Fruit fly (Drosophila melanogaster): ENCODE data around the gene dpy.
A peak's percentile ranks its signal among the peaks of the same experiment; 100 is the strongest.

The dpy gene

dm6 chr2L:4588797-4589196 lies 25.3 kb downstream of the dpy start:
- TF ChIP-seq noc (tag; optimal IDR thresholded peaks at IDR 0.05), result no peak

- peak; percentile 40 for TF ChIP-seq noc (tag; optimal IDR thresholded peaks at IDR 0.05)
Observed at dm6 chr2L:4583306-4583705, 30.8 kb downstream of the dpy start.

dm6 chr2L:4578974-4579373 lies 35.1 kb downstream of the dpy start:
- no peak for TF ChIP-seq noc (tag; optimal IDR thresholded peaks at IDR 0.05)

dm6 chr2L:4578027-4578426 lies 36.1 kb downstream of the dpy start, which contains the start of gene HP6:
Gene HP6 (minus strand): TSS chr2L:4578218.
- TF ChIP-seq noc (tag; optimal IDR thresholded peaks at IDR 0.05), result no peak

dm6 chr2L:4576467-4576866 lies 37.6 kb downstream of the dpy start:
- no peak for TF ChIP-seq noc (tag; optimal IDR thresholded peaks at IDR 0.05)

dm6 chr2L:4573327-4573726 lies 40.8 kb downstream of the dpy start:
- TF ChIP-seq noc (tag; optimal IDR thresholded peaks at IDR 0.05), result no peak

- no peak for TF ChIP-seq noc (tag; optimal IDR thresholded peaks at IDR 0.05)
Observed at dm6 chr2L:4571316-4571715, 42.8 kb downstream of the dpy start.

- TF ChIP-seq noc (tag; optimal IDR thresholded peaks at IDR 0.05), result no peak
Observed at dm6 chr2L:4567219-4567618, 46.9 kb downstream of the dpy start.

dm6 chr2L:4521328-4521727 lies 92.8 kb downstream of the dpy start:
- no peak for TF ChIP-seq noc (tag; optimal IDR thresholded peaks at IDR 0.05)

- TF ChIP-seq noc (tag; optimal IDR thresholded peaks at IDR 0.05), result no peak
Observed at dm6 chr2L:4477978-4478377, 136.1 kb downstream of the dpy start.

dm6 chr2L:4476672-4477273 lies 137.3 kb downstream of the dpy start, which contains the start of gene ine:
Gene ine (minus strand): TSS chr2L:4477022.
- TF ChIP-seq noc (tag; optimal IDR thresholded peaks at IDR 0.05), result peak; percentile 2

- peak; percentile 78 for TF ChIP-seq noc (tag; optimal IDR thresholded peaks at IDR 0.05)
Observed at dm6 chr2L:4475422-4475821, 138.7 kb downstream of the dpy start.

dm6 chr2L:4464946-4465345 lies 149.2 kb downstream of the dpy start, which contains the start of gene FIG4:
Gene FIG4 (plus strand): TSS chr2L:4465174.
- no peak for TF ChIP-seq noc (tag; optimal IDR thresholded peaks at IDR 0.05)

- no peak for TF ChIP-seq noc (tag; optimal IDR thresholded peaks at IDR 0.05)
Observed at dm6 chr2L:4463323-4463722, 150.8 kb downstream of the dpy start, which contains the start of the genes CG15443 and Paris. Gene CG15443 (minus strand): TSS chr2L:4463447. Gene Paris (plus strand): TSS chr2L:4463611.

- TF ChIP-seq noc (tag; optimal IDR thresholded peaks at IDR 0.05), result peak; percentile 56
Observed at dm6 chr2L:4459543-4459942, 154.6 kb downstream of the dpy start, which contains the start of the genes mRpL27 and CG15435. Gene mRpL27 (minus strand): TSS chr2L:4459638. Gene CG15435 (plus strand): TSS chr2L:4459729.

- peak; percentile 45 for TF ChIP-seq noc (tag; optimal IDR thresholded peaks at IDR 0.05)
Observed at dm6 chr2L:4458119-4459056, 155.7 kb downstream of the dpy start, which contains the start of gene RpL27A. Gene RpL27A (minus strand): TSS chr2L:4458364.

Data from whole organism, larva.